Fruit fly (Drosophila melanogaster) whole organism, prepupa: Measurements from ENCODE around the gene CG32192.

Experiments
- Blimp-1 ChIP-seq: fragments of 200-800 bp; sonication (Bioruptor generic); optimal IDR thresholded peaks from 3 replicates; lab custom pipeline; 2017; ENCODE audit warnings: missing biosample characterization, missing genetic modification characterization, mild to moderate bottlenecking, moderate library complexity, missing genetic modification reagents
- CG10631 ChIP-seq: fragments of 200-800 bp; sonication (Bioruptor generic); optimal IDR thresholded peaks from 2 replicates; lab custom pipeline; 2016; ENCODE audit warnings: missing biosample characterization, missing genetic modification characterization
- CG10669 ChIP-seq: fragments of 200-800 bp; sonication (Bioruptor generic); optimal IDR thresholded peaks from 3 replicates; lab custom pipeline; 2018; ENCODE audit warnings: missing biosample characterization, mild to moderate bottlenecking, missing genetic modification characterization, moderate library complexity
- CG11762 ChIP-seq: fragments of 200-800 bp; sonication (Bioruptor generic); optimal IDR thresholded peaks from 3 replicates; lab custom pipeline; 2016; ENCODE audit warnings: missing biosample characterization, missing genetic modification characterization; ENCODE audit not compliant: insufficient read depth
- CG11902 ChIP-seq: fragments of 200-800 bp; sonication (Bioruptor generic); optimal IDR thresholded peaks from 3 replicates; lab custom pipeline; 2016; ENCODE audit warnings: missing biosample characterization, missing genetic modification characterization
- CG15336 ChIP-seq: fragments of 200-800 bp; sonication (Bioruptor generic); IDR thresholded peaks from 2 replicates; pipeline ENCODE4 v1.3.6; 2022; ENCODE audit warnings: missing biosample characterization, missing genetic modification characterization
- CG16779 ChIP-seq: fragments of 200-800 bp; sonication (Bioruptor generic); optimal IDR thresholded peaks from 3 replicates; lab custom pipeline; 2017; ENCODE audit warnings: missing biosample characterization, mild to moderate bottlenecking, missing genetic modification characterization
- CG3032 ChIP-seq: fragments of 200-800 bp; optimal IDR thresholded peaks from 2 replicates; lab custom pipeline; 2019; ENCODE audit warnings: missing biosample characterization, mild to moderate bottlenecking, missing genetic modification characterization, moderate library complexity
- CG32006 ChIP-seq: fragments of 200-800 bp; sonication (Bioruptor generic); optimal IDR thresholded peaks from 3 replicates; lab custom pipeline; 2017; ENCODE audit warnings: missing biosample characterization, mild to moderate bottlenecking, missing genetic modification characterization
- CG34406 ChIP-seq: fragments of 200-800 bp; sonication (Bioruptor generic); optimal IDR thresholded peaks from 3 replicates; lab custom pipeline; 2016; ENCODE audit warnings: missing biosample characterization, missing genetic modification characterization
- CG6163 ChIP-seq: fragments of 200-800 bp; sonication (Bioruptor generic); IDR thresholded peaks from 3 replicates; pipeline ENCODE4 v1.3.6; 2022; ENCODE audit warnings: missing biosample characterization, missing genetic modification characterization
- CG6808 ChIP-seq: fragments of 200-800 bp; sonication (Bioruptor generic); optimal IDR thresholded peaks from 3 replicates; lab custom pipeline; 2017; ENCODE audit warnings: missing biosample characterization, missing genetic modification characterization, mild to moderate bottlenecking, moderate library complexity, missing genetic modification reagents
- CG6854 ChIP-seq: fragments of 200-800 bp; sonication (Bioruptor generic); optimal IDR thresholded peaks from 2 replicates; lab custom pipeline; 2017; ENCODE audit warnings: missing biosample characterization, mild to moderate bottlenecking, missing genetic modification characterization
- CG8119 ChIP-seq: fragments of 200-800 bp; sonication (Bioruptor generic); IDR thresholded peaks from 3 replicates; pipeline ENCODE4 v1.3.6; 2022; ENCODE audit warnings: missing biosample characterization, missing genetic modification characterization
- CG9139 ChIP-seq: fragments of 200-800 bp; sonication (Bioruptor generic); optimal IDR thresholded peaks from 3 replicates; lab custom pipeline; 2017; ENCODE audit warnings: missing biosample characterization, mild to moderate bottlenecking, missing genetic modification characterization
- Eip75B ChIP-seq: fragments of 200-800 bp; sonication (Bioruptor generic); optimal IDR thresholded peaks from 3 replicates; lab custom pipeline; 2016; ENCODE audit warnings: missing biosample characterization, missing genetic modification characterization
- Eip78C ChIP-seq: fragments of 200-800 bp; sonication (Bioruptor generic); peaks from one replicate; lab custom pipeline; 2016; ENCODE audit warnings: missing biosample characterization, missing genetic modification characterization
- Ets21C ChIP-seq: fragments of 200-800 bp; sonication (Bioruptor generic); optimal IDR thresholded peaks from 3 replicates; lab custom pipeline; 2016; ENCODE audit warnings: missing biosample characterization, missing genetic modification characterization
- Gug ChIP-seq: fragments of 200-800 bp; sonication (Bioruptor generic); IDR thresholded peaks from 2 replicates; pipeline ENCODE4 v1.3.6; 2022; ENCODE audit warnings: missing biosample characterization, missing genetic modification characterization
- Hr38 ChIP-seq: sonication (Bioruptor generic); optimal IDR thresholded peaks from 2 replicates; lab custom pipeline; 2016; ENCODE audit warnings: missing biosample characterization, missing genetic modification characterization
- Hr39 ChIP-seq: fragments of 200-800 bp; sonication (Bioruptor generic); optimal IDR thresholded peaks from 2 replicates; lab custom pipeline; 2016; ENCODE audit warnings: missing biosample characterization, missing genetic modification characterization
- Lpt ChIP-seq: fragments of 200-800 bp; sonication (Bioruptor generic); optimal IDR thresholded peaks from 3 replicates; lab custom pipeline; 2016; ENCODE audit warnings: missing biosample characterization, missing genetic modification characterization
- Met ChIP-seq: fragments of 200-800 bp; sonication (Bioruptor generic); optimal IDR thresholded peaks from 3 replicates; lab custom pipeline; 2016; ENCODE audit warnings: missing biosample characterization, missing genetic modification characterization
- OdsH ChIP-seq: fragments of 200-800 bp; sonication (Bioruptor generic); optimal IDR thresholded peaks from 3 replicates; lab custom pipeline; 2016; ENCODE audit warnings: missing biosample characterization, missing genetic modification characterization
- Smox ChIP-seq: fragments of 200-800 bp; sonication (Bioruptor generic); optimal IDR thresholded peaks from 3 replicates; lab custom pipeline; 2016; ENCODE audit warnings: missing biosample characterization, missing genetic modification characterization
- Sox102F ChIP-seq: fragments of 200-800 bp; sonication (Bioruptor generic); optimal IDR thresholded peaks from 2 replicates; lab custom pipeline; 2016; ENCODE audit warnings: missing biosample characterization, mild to moderate bottlenecking, missing genetic modification characterization
- Sox14 ChIP-seq: fragments of 200-800 bp; sonication (Bioruptor generic); optimal IDR thresholded peaks from 3 replicates; lab custom pipeline; 2016; ENCODE audit warnings: missing biosample characterization, missing genetic modification characterization
- Sox15 ChIP-seq: fragments of 200-800 bp; sonication (Bioruptor generic); optimal IDR thresholded peaks from 3 replicates; lab custom pipeline; 2016; ENCODE audit warnings: missing biosample characterization, missing genetic modification characterization
- cyc ChIP-seq: fragments of 200-800 bp; sonication (Bioruptor generic); optimal IDR thresholded peaks from 3 replicates; lab custom pipeline; 2016; ENCODE audit warnings: missing biosample characterization, missing genetic modification characterization
- eg ChIP-seq: fragments of 200-800 bp; sonication (Bioruptor generic); IDR thresholded peaks from 3 replicates; pipeline ENCODE4 v1.3.6; 2022; ENCODE audit warnings: missing biosample characterization, missing genetic modification characterization
- esn ChIP-seq: fragments of 200-800 bp; sonication (Bioruptor generic); optimal IDR thresholded peaks from 2 replicates; lab custom pipeline; 2016; ENCODE audit warnings: missing biosample characterization, mild to moderate bottlenecking, missing genetic modification characterization, moderate library complexity
- fd59A ChIP-seq: fragments of 200-800 bp; sonication (Bioruptor generic); optimal IDR thresholded peaks from 2 replicates; lab custom pipeline; 2017; ENCODE audit warnings: missing biosample characterization, mild to moderate bottlenecking, missing genetic modification characterization, missing genetic modification reagents
- fd85E ChIP-seq: fragments of 200-800 bp; sonication (Bioruptor generic); optimal IDR thresholded peaks from 3 replicates; lab custom pipeline; 2016; ENCODE audit warnings: missing biosample characterization, missing genetic modification characterization
- fkh ChIP-seq: fragments of 200-800 bp; sonication (Bioruptor generic); optimal IDR thresholded peaks from 3 replicates; lab custom pipeline; 2017; ENCODE audit warnings: missing biosample characterization, mild to moderate bottlenecking, missing genetic modification characterization, moderate library complexity
- lz ChIP-seq: fragments of 200-800 bp; sonication (Bioruptor generic); optimal IDR thresholded peaks from 3 replicates; lab custom pipeline; 2016; ENCODE audit warnings: missing biosample characterization, missing genetic modification characterization
- pdm3 ChIP-seq: fragments of 200-800 bp; sonication (Bioruptor generic); optimal IDR thresholded peaks from 3 replicates; lab custom pipeline; 2016; ENCODE audit warnings: missing biosample characterization, missing genetic modification characterization
- salr ChIP-seq, 2 experiments: fragments of 200-800 bp; sonication (Bioruptor generic); optimal IDR thresholded peaks; 3 replicates each; lab custom pipeline; 2016 to 2018; ENCODE audit warnings: missing biosample characterization in 2 of 2, missing genetic modification characterization in 2 of 2, mild to moderate bottlenecking in 1 of 2
- spab ChIP-seq: fragments of 200-800 bp; sonication (Bioruptor generic); optimal IDR thresholded peaks from 2 replicates; lab custom pipeline; 2017; ENCODE audit warnings: missing biosample characterization, mild to moderate bottlenecking, missing genetic modification characterization, missing genetic modification reagents
- ss ChIP-seq, 2 experiments: fragments of 200-800 bp; sonication (Bioruptor generic); optimal IDR thresholded peaks; 2 replicates in 1 of 2; 3 replicates in 1 of 2; lab custom pipeline; 2017 to 2018; ENCODE audit warnings: mild to moderate bottlenecking in 2 of 2, missing biosample characterization in 2 of 2, missing genetic modification characterization in 2 of 2, moderate library complexity in 1 of 2
- svp ChIP-seq: fragments of 200-800 bp; sonication (Bioruptor generic); peaks from one replicate; lab custom pipeline; 2016; ENCODE audit warnings: missing biosample characterization, missing genetic modification characterization
- topi ChIP-seq: fragments of 200-800 bp; sonication (Bioruptor generic); optimal IDR thresholded peaks from 3 replicates; lab custom pipeline; 2016; ENCODE audit warnings: missing biosample characterization, missing genetic modification characterization
- vri ChIP-seq: fragments of 200-800 bp; sonication (Bioruptor generic); optimal IDR thresholded peaks from 3 replicates; lab custom pipeline; 2016; ENCODE audit warnings: missing biosample characterization, mild to moderate bottlenecking, missing genetic modification characterization

Gene CG32192

DNA sequence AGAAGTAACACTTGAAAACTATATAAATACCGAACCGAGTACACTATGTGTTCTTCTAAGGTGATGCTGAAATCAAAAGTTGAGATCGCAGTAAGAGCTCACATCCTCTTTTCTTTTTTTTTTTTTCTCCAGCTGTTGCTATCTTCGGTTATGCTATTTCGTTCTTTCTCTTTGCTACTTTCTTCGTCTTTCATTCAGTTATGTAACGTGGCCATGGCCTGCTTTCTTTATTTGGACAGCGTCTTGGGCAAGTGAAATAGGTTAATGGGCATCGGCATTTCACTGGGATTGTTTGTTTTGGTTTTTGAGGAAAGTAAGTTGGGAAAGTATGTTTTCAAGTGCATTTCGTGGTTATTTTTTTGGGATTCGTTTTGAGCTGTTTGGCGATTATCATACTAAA lies 22.5 kb upstream of the CG32192 start:
- TF ChIP-seq lz (GFP tag; lab: Kevin White, UChicago) (no peak), Blimp-1 (GFP tag; lab: Kevin White, UChicago) (peak; percentile 20)

DNA sequence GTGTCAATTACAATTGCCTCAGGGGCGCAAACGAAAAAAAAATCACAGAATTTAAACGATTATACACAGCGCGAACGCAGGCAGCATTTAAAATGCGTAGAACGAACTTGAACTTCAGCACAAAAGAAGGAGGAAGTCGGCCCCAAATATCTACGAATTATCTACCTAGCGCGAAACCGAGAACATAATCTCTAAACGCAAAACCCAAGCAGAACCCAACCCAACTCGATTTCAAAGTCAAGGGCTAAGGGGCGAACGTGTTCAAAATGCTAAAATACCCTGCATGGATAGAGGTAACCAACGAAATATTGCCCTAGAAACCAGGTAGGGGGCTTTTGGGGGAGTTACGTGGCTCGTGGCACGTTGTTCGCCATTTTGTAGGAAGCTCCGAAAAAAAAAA lies 21.6 kb upstream of the CG32192 start:
- no peak for TF ChIP-seq CG8119 (GFP tag; lab: Robert Waterston, UW)
- no peak for TF ChIP-seq cyc (GFP tag; lab: Kevin White, UChicago)
- TF ChIP-seq Gug (GFP tag; lab: Robert Waterston, UW) = no peak
- TF ChIP-seq Sox14 (GFP tag; lab: Kevin White, UChicago) = no peak
- TF ChIP-seq Met = no peak
- no peak for TF ChIP-seq CG11762 (GFP tag; lab: Kevin White, UChicago)
- TF ChIP-seq spab = no peak
- no peak for TF ChIP-seq esn (GFP tag; lab: Kevin White, UChicago)

DNA sequence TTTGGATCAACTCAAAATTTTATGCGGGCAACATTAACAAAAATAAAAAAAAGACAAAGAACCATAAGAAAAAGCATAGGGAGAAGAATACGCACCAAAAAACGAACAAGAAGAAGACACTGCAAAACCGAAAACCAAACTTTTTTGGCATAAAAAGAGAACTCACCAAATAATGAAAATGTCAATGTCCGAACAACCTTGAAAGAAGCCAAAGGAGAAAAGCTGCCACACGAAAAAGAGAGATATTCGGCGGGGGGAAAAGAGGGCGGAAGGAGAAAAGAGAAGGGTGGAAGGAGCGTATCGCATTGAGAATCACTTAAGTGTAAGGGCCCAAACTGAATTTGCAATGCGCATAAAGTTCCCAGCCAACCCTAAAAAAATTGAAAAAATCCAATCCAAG lies 21.1 kb upstream of the CG32192 start:
- TF ChIP-seq CG6163 (no peak), Sox14 (GFP tag; lab: Kevin White, UChicago) (no peak), CG11902 (no peak), Ets21C (GFP tag; lab: Kevin White, UChicago) (no peak), Blimp-1 (GFP tag; lab: Kevin White, UChicago) (peak; percentile 22), CG9139 (GFP tag; lab: Kevin White, UChicago) (no peak), CG15336 (no peak), CG3032 (tag; lab: Kevin White, UChicago) (no peak), vri (peak; percentile 22)

DNA sequence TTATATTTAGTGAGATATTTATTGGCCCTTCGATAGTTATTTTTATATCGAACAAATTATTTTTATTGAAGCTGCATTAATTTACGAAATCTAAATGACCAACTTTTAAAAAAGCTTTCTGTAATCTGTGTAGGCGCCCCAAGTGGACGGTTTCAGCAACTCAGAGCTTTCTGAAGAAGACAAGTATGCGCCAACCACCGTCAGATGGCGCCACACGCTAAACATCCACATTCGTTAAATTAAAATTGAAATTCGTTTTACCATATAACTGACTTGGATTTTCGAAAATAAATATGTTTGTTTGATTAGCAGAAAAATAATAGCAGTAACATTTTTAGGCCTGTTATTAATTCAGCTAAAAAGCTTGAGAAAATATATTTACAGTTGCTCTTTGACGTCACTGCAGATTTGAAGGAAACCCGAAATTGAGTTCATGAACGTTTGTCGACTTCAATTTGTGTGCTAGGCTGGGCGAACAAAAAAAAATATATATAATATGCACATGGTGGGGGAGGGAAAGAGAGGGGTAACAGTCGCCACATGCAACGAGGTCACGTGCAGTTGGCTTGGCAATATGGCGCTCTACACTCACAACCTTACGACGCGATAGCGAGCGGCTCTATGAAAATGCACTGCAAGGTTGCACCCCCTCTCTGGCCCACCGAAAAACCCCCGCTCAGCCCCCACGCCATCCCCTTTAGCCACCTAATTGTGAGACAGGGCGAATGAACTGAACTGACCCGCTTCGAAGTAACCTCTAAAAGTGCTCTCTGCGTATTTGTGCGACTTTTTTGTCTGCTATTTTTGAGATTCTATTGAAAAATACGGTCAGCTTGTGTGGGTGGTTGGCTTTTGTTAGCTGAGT lies 20.2 kb upstream of the CG32192 start:
- TF ChIP-seq CG3032 (tag; lab: Kevin White, UChicago) (peak; percentile 63), CG6163 (peak; percentile 52; the same call in 1 of the 3 replicates), spab (peak; percentile 32), eg (GFP tag; lab: Robert Waterston, UW) (peak; percentile 72), Sox102F (peak; percentile 84), Sox15 (GFP tag; lab: Kevin White, UChicago) (no peak), Hr39 (peak; percentile 69), CG10669 (GFP tag; lab: Kevin White, UChicago) (peak; percentile 63), pdm3 (peak; percentile 82), CG32006 (GFP tag; lab: Kevin White, UChicago) (peak; percentile 60), esn (GFP tag; lab: Kevin White, UChicago) (peak; percentile 87), cyc (GFP tag; lab: Kevin White, UChicago) (peak; percentile 77), OdsH (GFP tag; lab: Kevin White, UChicago) (peak; percentile 77), salr (GFP tag; optimal IDR thresholded peaks at IDR 0.05; lab: Kevin White, UChicago) (peak; percentile 5 to 57), CG15336 (peak; percentile 38; the same call in 1 of the 2 replicates), Eip75B (GFP tag; lab: Kevin White, UChicago) (peak; percentile 77), CG6808 (peak; percentile 72), vri (peak; percentile 83), Smox (peak; percentile 61), Eip78C (GFP tag; lab: Kevin White, UChicago) (peak; percentile 93), lz (GFP tag; lab: Kevin White, UChicago) (peak; percentile 81), Lpt (GFP tag; lab: Kevin White, UChicago) (peak; percentile 7), ss (GFP tag; optimal IDR thresholded peaks at IDR 0.05; lab: Kevin White, UChicago) (peak; percentile 28 to 67), CG11902 (no peak), CG34406 (GFP tag; lab: Kevin White, UChicago) (peak; percentile 66), fd85E (GFP tag; lab: Kevin White, UChicago) (peak; percentile 48), fkh (GFP tag; lab: Kevin White, UChicago) (peak; percentile 67), Hr38 (GFP tag; lab: Kevin White, UChicago) (no peak), CG10631 (GFP tag; lab: Kevin White, UChicago) (no peak), topi (GFP tag; lab: Kevin White, UChicago) (peak; percentile 84), CG16779 (tag; lab: Kevin White, UChicago) (no peak), CG6854 (peak; percentile 80), fd59A (peak; percentile 47), svp (peak; percentile 80), CG11762 (GFP tag; lab: Kevin White, UChicago) (peak; percentile 58), Met (peak; percentile 89)
